Worm (Caenorhabditis elegans): ENCODE data around the gene hrg-10.

- TF ChIP-seq him-1 (tag; optimal IDR thresholded peaks at IDR 0.05) = no peak
- no peak for TF ChIP-seq W03F9.2 (tag; optimal IDR thresholded peaks at IDR 0.05)
Observed at ce11 chrV:19001016-19001415, 43.9 kb upstream of the hrg-10 start, which contains the start of gene Y39B6A.34.
